Worm (Caenorhabditis elegans) whole organism, L4 larva: ENCODE results near the gene C51E3.6.

Source experiments
- nhr-6 ChIP-seq: fragments of 150-350 bp; optimal IDR thresholded peaks from 2 replicates; lab custom pipeline; 2014; ENCODE audit warnings: missing biosample characterization, missing genetic modification characterization
- skn-1 ChIP-seq: fragments of 150-350 bp; optimal IDR thresholded peaks from 2 replicates; lab custom pipeline; 2014; ENCODE audit warnings: missing biosample characterization, missing genetic modification characterization
- zip-2 ChIP-seq: fragments of 150-350 bp; optimal IDR thresholded peaks from 2 replicates; lab custom pipeline; 2014; ENCODE audit warnings: missing biosample characterization, missing genetic modification characterization

ce11 chrV:10183810-10184209 lies 17.5 kb upstream of the C51E3.6 start:
- TF ChIP-seq nhr-6 (no peak), skn-1 (no peak), zip-2 (no peak)
